Worm (Caenorhabditis elegans) whole organism, young adult: ENCODE measurements around the gene puf-11.

Experiments used
- B0019.2 ChIP-seq: fragments of 200-800 bp; sonication (Bioruptor generic); conservative IDR thresholded peaks from 2 replicates; pipeline ENCODE4 v1.3.6; 2022; ENCODE audit warnings: missing genetic modification reagents, missing genetic modification characterization, missing compliant biosample characterization
- B0035.1 ChIP-seq: sonication (generic microtip); optimal IDR thresholded peaks from 2 replicates; lab custom pipeline; 2016; ENCODE audit warnings: missing genetic modification characterization, mild to moderate bottlenecking, missing compliant biosample characterization, missing genotype, missing genetic modification reagents
- B0261.1 ChIP-seq: sonication (generic microtip); optimal IDR thresholded peaks from 2 replicates; lab custom pipeline; 2016; ENCODE audit warnings: mild to moderate bottlenecking, missing genetic modification characterization, moderate library complexity, missing compliant biosample characterization
- F22D6.2 ChIP-seq: sonication (generic microtip); optimal IDR thresholded peaks from 2 replicates; lab custom pipeline; 2016; ENCODE audit warnings: mild to moderate bottlenecking, missing genetic modification characterization, missing compliant biosample characterization
- F33H1.4 ChIP-seq: fragments of 200-800 bp; sonication (Bioruptor generic); IDR thresholded peaks from 2 replicates; pipeline ENCODE4 v1.3.6; 2022; ENCODE audit warnings: missing genetic modification reagents, missing genetic modification characterization, missing compliant biosample characterization
- F39B2.1 ChIP-seq: fragments of 200-800 bp; sonication (Bioruptor generic); IDR thresholded peaks from 2 replicates; pipeline ENCODE4 v1.3.6; 2022; ENCODE audit warnings: missing genetic modification reagents, missing genetic modification characterization, missing compliant biosample characterization
- T07F8.4 ChIP-seq: sonication (generic microtip); optimal IDR thresholded peaks from 2 replicates; lab custom pipeline; 2016; ENCODE audit warnings: mild to moderate bottlenecking, missing genetic modification characterization, moderate library complexity, missing compliant biosample characterization
- Y53F4B.3 ChIP-seq: fragments of 200-800 bp; sonication (Bioruptor generic); IDR thresholded peaks from 2 replicates; pipeline ENCODE4 v1.3.6; 2022; ENCODE audit warnings: missing genetic modification reagents, missing genetic modification characterization, missing compliant biosample characterization
- Y67H2A.10 ChIP-seq: fragments of 200-800 bp; sonication (Bioruptor generic); conservative IDR thresholded peaks from 2 replicates; pipeline ENCODE4 v1.3.6; 2022; ENCODE audit warnings: missing genetic modification reagents, missing genetic modification characterization, missing compliant biosample characterization
- Y79H2A.3 ChIP-seq: fragments of 200-800 bp; sonication (Bioruptor generic); conservative IDR thresholded peaks from 2 replicates; pipeline ENCODE4 v1.3.6; 2022; ENCODE audit warnings: missing genetic modification reagents, missing genetic modification characterization, missing compliant biosample characterization
- Y95B8A.8 ChIP-seq: fragments of 200-800 bp; sonication (Bioruptor generic); IDR thresholded peaks from 2 replicates; pipeline ENCODE4 v1.3.6; 2022; ENCODE audit warnings: missing genetic modification reagents, missing genetic modification characterization, missing compliant biosample characterization
- aptf-2 ChIP-seq: fragments of 200-800 bp; sonication (Bioruptor generic); conservative IDR thresholded peaks from 2 replicates; pipeline ENCODE4 v1.3.6; 2022; ENCODE audit warnings: missing genetic modification reagents, missing genetic modification characterization, missing compliant biosample characterization
- attf-5 ChIP-seq: fragments of 200-800 bp; sonication (Bioruptor generic); optimal IDR thresholded peaks from 2 replicates; lab custom pipeline; 2018; ENCODE audit warnings: mild to moderate bottlenecking, missing genetic modification characterization, missing compliant biosample characterization
- attf-6 ChIP-seq: fragments of 200-800 bp; sonication (Bioruptor generic); IDR thresholded peaks from 2 replicates; pipeline ENCODE4 v1.3.6; 2022; ENCODE audit warnings: missing genetic modification reagents, missing genetic modification characterization, missing compliant biosample characterization
- bed-1 ChIP-seq: fragments of 200-800 bp; sonication (Bioruptor generic); IDR thresholded peaks from 2 replicates; pipeline ENCODE4 v1.3.6; 2022; ENCODE audit warnings: missing genetic modification reagents, missing genetic modification characterization, missing compliant biosample characterization
- bed-2 ChIP-seq: fragments of 200-800 bp; sonication (Bioruptor generic); IDR thresholded peaks from 2 replicates; pipeline ENCODE4 v1.3.6; 2022; ENCODE audit warnings: missing genetic modification reagents, missing genetic modification characterization, missing compliant biosample characterization
- cebp-2 ChIP-seq: fragments of 200-800 bp; sonication (Bioruptor generic); IDR thresholded peaks from 2 replicates; pipeline ENCODE4 v1.3.6; 2022; ENCODE audit warnings: missing genetic modification characterization, missing compliant biosample characterization
- ceh-79 ChIP-seq: sonication (generic microtip); optimal IDR thresholded peaks from 2 replicates; lab custom pipeline; 2017; ENCODE audit warnings: mild to moderate bottlenecking, missing genetic modification characterization, missing compliant biosample characterization
- dox-1 ChIP-seq: fragments of 200-800 bp; sonication (Bioruptor generic); IDR thresholded peaks from 2 replicates; pipeline ENCODE4 v1.3.6; 2022; ENCODE audit warnings: missing genetic modification reagents, missing genetic modification characterization, missing compliant biosample characterization
- dpl-1 ChIP-seq: fragments of 150-350 bp; optimal IDR thresholded peaks from 2 replicates; lab custom pipeline; 2014; ENCODE audit warnings: missing biosample characterization, missing genetic modification reagents, missing genetic modification characterization
- efl-1 ChIP-seq: fragments of 150-350 bp; optimal IDR thresholded peaks from 2 replicates; lab custom pipeline; 2014; ENCODE audit warnings: missing biosample characterization, missing genetic modification reagents, missing genetic modification characterization
- hmg-1.2 ChIP-seq: fragments of 200-800 bp; sonication (Bioruptor generic); IDR thresholded peaks from 2 replicates; pipeline ENCODE4 v1.3.6; 2022; ENCODE audit warnings: missing genetic modification reagents, missing genetic modification characterization, missing compliant biosample characterization
- lag-1 ChIP-seq: fragments of 200-800 bp; sonication (Bioruptor generic); IDR thresholded peaks from 2 replicates; pipeline ENCODE4 v1.3.6; 2022; ENCODE audit warnings: missing genetic modification reagents, missing genetic modification characterization, missing compliant biosample characterization
- let-526 ChIP-seq: fragments of 200-800 bp; sonication (Bioruptor generic); IDR thresholded peaks from 2 replicates; pipeline ENCODE4 v1.3.6; 2022; ENCODE audit warnings: missing genetic modification reagents, missing genetic modification characterization, missing compliant biosample characterization
- lin-26 ChIP-seq: fragments of 200-800 bp; sonication (Bioruptor generic); IDR thresholded peaks from 2 replicates; pipeline ENCODE4 v1.3.6; 2022; ENCODE audit warnings: missing genetic modification reagents, missing genetic modification characterization, missing compliant biosample characterization
- lin-40 ChIP-seq: sonication (generic microtip); optimal IDR thresholded peaks from 2 replicates; lab custom pipeline; 2016; ENCODE audit warnings: missing genetic modification characterization, mild to moderate bottlenecking, missing compliant biosample characterization, missing genotype, missing genetic modification reagents
- lin-54 ChIP-seq: fragments of 200-800 bp; sonication (Bioruptor generic); optimal IDR thresholded peaks from 2 replicates; lab custom pipeline; 2018; ENCODE audit warnings: mild to moderate bottlenecking, missing genetic modification characterization, missing compliant biosample characterization
- lir-1 ChIP-seq: fragments of 200-800 bp; sonication (Bioruptor generic); conservative IDR thresholded peaks from 2 replicates; pipeline ENCODE4 v1.3.6; 2022; ENCODE audit warnings: missing genetic modification reagents, missing genetic modification characterization, missing compliant biosample characterization
- lsl-1 ChIP-seq: fragments of 200-800 bp; sonication (Bioruptor generic); optimal IDR thresholded peaks from 2 replicates; lab custom pipeline; 2018; ENCODE audit warnings: mild to moderate bottlenecking, missing genetic modification characterization, moderate library complexity, missing compliant biosample characterization
- madf-8 ChIP-seq: fragments of 200-800 bp; sonication (Bioruptor generic); conservative IDR thresholded peaks from 2 replicates; pipeline ENCODE4 v1.3.6; 2022; ENCODE audit warnings: missing genetic modification reagents, missing genetic modification characterization, missing compliant biosample characterization
- mes-4 ChIP-seq: sonication (generic microtip); optimal IDR thresholded peaks from 2 replicates; lab custom pipeline; 2016; ENCODE audit warnings: missing genotype, missing genetic modification characterization, missing compliant biosample characterization
- mxl-1 ChIP-seq: sonication (generic microtip); optimal IDR thresholded peaks from 2 replicates; lab custom pipeline; 2016; ENCODE audit warnings: missing genetic modification characterization, missing compliant biosample characterization
- nfya-1 ChIP-seq: sonication (generic microtip); optimal IDR thresholded peaks from 2 replicates; lab custom pipeline; 2017; ENCODE audit warnings: antibody characterized with exemption, missing compliant biosample characterization, missing genetic modification characterization, borderline replicate concordance; ENCODE audit not compliant: insufficient read depth
- nfyb-1 ChIP-seq: fragments of 200-800 bp; sonication (Bioruptor generic); IDR thresholded peaks from 2 replicates; pipeline ENCODE4 v1.3.6; 2022; ENCODE audit warnings: missing genetic modification reagents, missing genetic modification characterization, missing compliant biosample characterization
- pha-4 ChIP-seq: fragments of 150-350 bp; sonication (generic microtip); optimal IDR thresholded peaks from 2 replicates; lab custom pipeline; 2014; ENCODE audit warnings: missing biosample characterization, missing genetic modification reagents, missing genetic modification characterization
- rec-8 ChIP-seq, 2 experiments: sonication (generic microtip); optimal IDR thresholded peaks; 2 replicates each; lab custom pipeline; 2016; ENCODE audit warnings: mild to moderate bottlenecking in 2 of 2, missing genetic modification characterization in 2 of 2, missing genetic modification reagents in 2 of 2, missing genotype in 2 of 2, missing biosample characterization in 1 of 2, missing compliant biosample characterization in 1 of 2, moderate library complexity in 1 of 2
- sea-2 ChIP-seq: fragments of 200-800 bp; sonication (Bioruptor generic); IDR thresholded peaks from 2 replicates; pipeline ENCODE4 v1.3.6; 2022; ENCODE audit warnings: missing genetic modification characterization, missing compliant biosample characterization
- sptf-2 ChIP-seq: fragments of 200-800 bp; sonication (Bioruptor generic); optimal IDR thresholded peaks from 2 replicates; lab custom pipeline; 2018; ENCODE audit warnings: mild to moderate bottlenecking, missing genetic modification characterization, missing compliant biosample characterization
- tbp1 ChIP-seq: fragments of 200-800 bp; sonication (Bioruptor generic); optimal IDR thresholded peaks from 2 replicates; lab custom pipeline; 2018; ENCODE audit warnings: mild to moderate bottlenecking, missing genetic modification characterization, missing compliant biosample characterization
- tlf-1 ChIP-seq: fragments of 200-800 bp; sonication (Bioruptor generic); optimal IDR thresholded peaks from 2 replicates; lab custom pipeline; 2018; ENCODE audit warnings: mild to moderate bottlenecking, missing genetic modification characterization, missing compliant biosample characterization
- xnd-1 ChIP-seq: sonication (generic microtip); optimal IDR thresholded peaks from 2 replicates; lab custom pipeline; 2016; ENCODE audit warnings: missing genotype, missing genetic modification reagents, missing genetic modification characterization, missing compliant biosample characterization

puf-11 gene

DNA sequence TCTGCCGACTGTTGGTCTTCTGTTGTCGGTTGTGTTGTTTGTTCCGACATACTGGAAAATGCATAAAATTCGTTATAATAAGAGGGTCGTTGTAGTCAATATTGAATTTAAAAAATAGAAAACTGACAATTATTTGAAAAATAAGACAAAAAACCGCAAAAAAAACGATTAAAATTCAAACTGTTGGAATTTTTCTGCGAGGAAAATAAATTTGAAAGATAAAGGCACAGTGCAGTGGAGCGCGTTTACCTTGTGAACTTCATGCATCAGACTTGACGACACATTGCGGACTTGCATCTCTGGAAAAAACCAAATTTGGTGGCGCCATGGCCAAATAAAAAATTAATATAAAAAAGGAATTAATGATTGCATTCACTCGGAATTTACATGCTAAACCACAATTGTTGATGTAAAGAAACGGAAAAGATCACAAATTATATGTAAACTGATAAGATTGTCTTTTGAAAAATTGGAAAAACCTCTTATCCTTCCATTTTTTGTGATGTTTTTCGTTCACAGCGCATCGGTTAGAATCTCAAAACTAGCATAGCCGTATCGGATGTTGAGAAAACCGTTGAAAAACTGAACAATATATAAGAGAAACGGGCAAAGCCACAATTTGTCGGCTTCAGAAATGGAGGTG lies 44.8 kb upstream of the puf-11 start, which contains the start of the genes hrpf-2 and bli-6 (continued):
- TF ChIP-seq efl-1 (GFP tag; lab: Kevin White, UChicago) = peak; percentile 47
- TF ChIP-seq F39B2.1 (GFP tag; lab: Robert Waterston, UW) = no peak
- TF ChIP-seq lag-1 = no peak
- TF ChIP-seq attf-5 (GFP tag; lab: Kevin White, UChicago) = peak; percentile 71
- TF ChIP-seq Y53F4B.3 (GFP tag; lab: Robert Waterston, UW) = no peak
- no peak for TF ChIP-seq ceh-79 (tag; lab: Kevin White, UChicago)
- TF ChIP-seq T07F8.4 (tag; lab: Kevin White, UChicago) = no peak
- no peak for TF ChIP-seq lin-26
- no peak for TF ChIP-seq bed-1 (GFP tag; lab: Robert Waterston, UW)
- no peak for TF ChIP-seq B0261.1
- no peak for TF ChIP-seq sea-2 (GFP tag; lab: Robert Waterston, UW)
- no peak for TF ChIP-seq B0035.1 (tag; lab: Kevin White, UChicago)
- peak; percentile 38 for TF ChIP-seq lsl-1
- no peak for TF ChIP-seq nfyb-1 (GFP tag; lab: Robert Waterston, UW)
- TF ChIP-seq xnd-1 (tag; lab: Kevin White, UChicago) = no peak
- no peak for TF ChIP-seq bed-2
- TF ChIP-seq Y95B8A.8 (GFP tag; lab: Robert Waterston, UW) = no peak
- no peak for TF ChIP-seq pha-4
- peak; percentile 57 for TF ChIP-seq dpl-1 (GFP tag; lab: Kevin White, UChicago)
- no peak for TF ChIP-seq Y67H2A.10 (GFP tag; lab: Robert Waterston, UW)
- no peak for TF ChIP-seq sptf-2 (GFP tag; lab: Kevin White, UChicago)
- TF ChIP-seq aptf-2 (GFP tag; lab: Robert Waterston, UW) = no peak
- no peak for TF ChIP-seq mes-4
- peak; percentile 59; the same call in 1 of the 2 replicates for TF ChIP-seq hmg-1.2 (GFP tag; lab: Robert Waterston, UW)
- no peak for TF ChIP-seq cebp-2 (GFP tag; lab: Robert Waterston, UW)
- TF ChIP-seq F22D6.2 (tag; lab: Kevin White, UChicago) = no peak
- peak; percentile 61 for TF ChIP-seq lin-40
- 0 out of 2 replicates have a peak, but pooled peaks have one; percentile 6 for TF ChIP-seq lir-1 (GFP tag; lab: Robert Waterston, UW)
- peak; percentile 43; the same call in 1 of the 2 replicates for TF ChIP-seq dox-1 (GFP tag; lab: Robert Waterston, UW)
- no peak for TF ChIP-seq mxl-1 (tag; lab: Kevin White, UChicago)
- TF ChIP-seq nfya-1 (tag; lab: Kevin White, UChicago) = no peak
- no peak for TF ChIP-seq Y79H2A.3 (GFP tag; lab: Robert Waterston, UW)
- no peak for TF ChIP-seq tlf-1
- TF ChIP-seq tbp1 (GFP tag; lab: Kevin White, UChicago) = peak; percentile 50
- TF ChIP-seq F33H1.4 (GFP tag; lab: Robert Waterston, UW) = peak; percentile 49; the same call in 1 of the 2 replicates
- peak; percentile 79 for TF ChIP-seq lin-54 (GFP tag; lab: Kevin White, UChicago)
- no peak for TF ChIP-seq let-526 (GFP tag; lab: Robert Waterston, UW)
- no peak for TF ChIP-seq B0019.2 (GFP tag; lab: Robert Waterston, UW)
- TF ChIP-seq madf-8 (GFP tag; lab: Robert Waterston, UW) = no peak
- TF ChIP-seq rec-8 (tag; optimal IDR thresholded peaks at IDR 0.05; lab: Kevin White, UChicago) = no peak
- no peak for TF ChIP-seq attf-6 (GFP tag; lab: Robert Waterston, UW)
